Fruit fly (Drosophila melanogaster): ENCODE results near the gene SclA.

Gene SclA

dm6 chr2L:16882871-16883849 lies 45.4 kb downstream of the SclA start:
- no peak for TF ChIP-seq CG17801 (GFP tag; optimal IDR thresholded peaks at IDR 0.05; ENCODE audit: partially characterized antibody)

- TF ChIP-seq CG17801 (GFP tag; optimal IDR thresholded peaks at IDR 0.05; ENCODE audit: partially characterized antibody), result no peak
Measured at dm6 chr2L:16884702-16885101, 46.9 kb downstream of the SclA start.

dm6 chr2L:16885347-16885746 lies 47.6 kb downstream of the SclA start:
- TF ChIP-seq CG17801 (GFP tag; optimal IDR thresholded peaks at IDR 0.05; ENCODE audit: partially characterized antibody), result no peak

dm6 chr2L:16886459-16886858 lies 48.7 kb downstream of the SclA start:
- peak; percentile 17 for TF ChIP-seq CG17801 (GFP tag; optimal IDR thresholded peaks at IDR 0.05; ENCODE audit: partially characterized antibody)

- peak; percentile 39 for TF ChIP-seq CG17801 (GFP tag; optimal IDR thresholded peaks at IDR 0.05; ENCODE audit: partially characterized antibody)
Measured at dm6 chr2L:16887660-16888573, 50.1 kb downstream of the SclA start, which contains the start of the genes osi and tweek. TSS of gene osi (minus strand) at chr2L:16887966. TSS of gene tweek (plus strand) at chr2L:16888490.

dm6 chr2L:16888574-16889376 lies 51.0 kb downstream of the SclA start:
- TF ChIP-seq CG17801 (GFP tag; optimal IDR thresholded peaks at IDR 0.05; ENCODE audit: partially characterized antibody), result no peak

- no peak for TF ChIP-seq CG17801 (GFP tag; optimal IDR thresholded peaks at IDR 0.05; ENCODE audit: partially characterized antibody)
Measured at dm6 chr2L:16889608-16890007, 51.8 kb downstream of the SclA start, which contains the start of gene CG42556. TSS of gene CG42556 (plus strand) at chr2L:16889908.

Measured in ovary, adult (tissue).